Fruit fly (Drosophila melanogaster) whole organism, prepupa: ENCODE data around the gene Arfip.
A peak's percentile ranks its signal among the peaks of the same experiment; 100 is the strongest.

Experiments used
- CG10669 ChIP-seq: fragments of 200-800 bp; sonication (Bioruptor generic); optimal IDR thresholded peaks from 3 replicates; lab custom pipeline; 2018; ENCODE audit warnings: missing biosample characterization, mild to moderate bottlenecking, missing genetic modification characterization, moderate library complexity
- CG11294 ChIP-seq: fragments of 200-800 bp; sonication (Bioruptor generic); IDR thresholded peaks from 2 replicates; pipeline ENCODE4 v1.3.6; 2022; ENCODE audit warnings: missing biosample characterization, missing genetic modification characterization
- CG11902 ChIP-seq: fragments of 200-800 bp; sonication (Bioruptor generic); optimal IDR thresholded peaks from 3 replicates; lab custom pipeline; 2016; ENCODE audit warnings: missing biosample characterization, missing genetic modification characterization
- CG1621 ChIP-seq: fragments of 200-800 bp; sonication (Bioruptor generic); optimal IDR thresholded peaks from 3 replicates; lab custom pipeline; 2018; ENCODE audit warnings: missing biosample characterization, mild to moderate bottlenecking, missing genetic modification characterization
- CG3032 ChIP-seq: fragments of 200-800 bp; optimal IDR thresholded peaks from 2 replicates; lab custom pipeline; 2019; ENCODE audit warnings: missing biosample characterization, mild to moderate bottlenecking, missing genetic modification characterization, moderate library complexity
- CG32006 ChIP-seq: fragments of 200-800 bp; sonication (Bioruptor generic); optimal IDR thresholded peaks from 3 replicates; lab custom pipeline; 2017; ENCODE audit warnings: missing biosample characterization, mild to moderate bottlenecking, missing genetic modification characterization
- CG34406 ChIP-seq: fragments of 200-800 bp; sonication (Bioruptor generic); optimal IDR thresholded peaks from 3 replicates; lab custom pipeline; 2016; ENCODE audit warnings: missing biosample characterization, missing genetic modification characterization
- CG4318 ChIP-seq: fragments of 200-800 bp; sonication (Bioruptor generic); optimal IDR thresholded peaks from 3 replicates; lab custom pipeline; 2017; ENCODE audit warnings: missing biosample characterization, mild to moderate bottlenecking, missing genetic modification characterization
- CG6276 ChIP-seq: fragments of 200-800 bp; sonication (Bioruptor generic); optimal IDR thresholded peaks from 2 replicates; lab custom pipeline; 2017; ENCODE audit warnings: missing biosample characterization, mild to moderate bottlenecking, missing genetic modification characterization
- CG6792 ChIP-seq: fragments of 200-800 bp; sonication (Bioruptor generic); optimal IDR thresholded peaks from 3 replicates; lab custom pipeline; 2016; ENCODE audit warnings: missing biosample characterization, missing genetic modification characterization
- CG6854 ChIP-seq: fragments of 200-800 bp; sonication (Bioruptor generic); optimal IDR thresholded peaks from 2 replicates; lab custom pipeline; 2017; ENCODE audit warnings: missing biosample characterization, mild to moderate bottlenecking, missing genetic modification characterization
- CG7368 ChIP-seq: fragments of 200-800 bp; sonication (Bioruptor generic); optimal IDR thresholded peaks from 3 replicates; lab custom pipeline; 2016; ENCODE audit warnings: missing biosample characterization, missing genetic modification characterization
- CG8319 ChIP-seq: fragments of 200-800 bp; sonication (Bioruptor generic); optimal IDR thresholded peaks from 3 replicates; lab custom pipeline; 2016; ENCODE audit warnings: missing biosample characterization, missing genetic modification characterization
- CG8632 ChIP-seq: fragments of 200-800 bp; sonication (Bioruptor generic); optimal IDR thresholded peaks from 3 replicates; lab custom pipeline; 2016; ENCODE audit warnings: missing biosample characterization, missing genetic modification characterization
- CG9139 ChIP-seq: fragments of 200-800 bp; sonication (Bioruptor generic); optimal IDR thresholded peaks from 3 replicates; lab custom pipeline; 2017; ENCODE audit warnings: missing biosample characterization, mild to moderate bottlenecking, missing genetic modification characterization
- Eip75B ChIP-seq: fragments of 200-800 bp; sonication (Bioruptor generic); optimal IDR thresholded peaks from 3 replicates; lab custom pipeline; 2016; ENCODE audit warnings: missing biosample characterization, missing genetic modification characterization
- Eip78C ChIP-seq: fragments of 200-800 bp; sonication (Bioruptor generic); peaks from one replicate; lab custom pipeline; 2016; ENCODE audit warnings: missing biosample characterization, missing genetic modification characterization
- Eip93F ChIP-seq: fragments of 200-800 bp; sonication (Bioruptor generic); optimal IDR thresholded peaks from 2 replicates; lab custom pipeline; 2016; ENCODE audit warnings: missing biosample characterization, mild to moderate bottlenecking, missing genetic modification characterization
- Ets21C ChIP-seq: fragments of 200-800 bp; sonication (Bioruptor generic); optimal IDR thresholded peaks from 3 replicates; lab custom pipeline; 2016; ENCODE audit warnings: missing biosample characterization, missing genetic modification characterization
- Ets96B ChIP-seq: fragments of 200-800 bp; optimal IDR thresholded peaks from 2 replicates; lab custom pipeline; 2019; ENCODE audit warnings: missing biosample characterization, mild to moderate bottlenecking, missing genetic modification characterization, moderate library complexity
- Hr4 ChIP-seq: fragments of 200-800 bp; sonication (Bioruptor generic); optimal IDR thresholded peaks from 3 replicates; lab custom pipeline; 2016; ENCODE audit warnings: missing biosample characterization, missing genetic modification characterization
- Lpt ChIP-seq: fragments of 200-800 bp; sonication (Bioruptor generic); optimal IDR thresholded peaks from 3 replicates; lab custom pipeline; 2016; ENCODE audit warnings: missing biosample characterization, missing genetic modification characterization
- achi ChIP-seq: fragments of 200-800 bp; sonication (Bioruptor generic); optimal IDR thresholded peaks from 3 replicates; lab custom pipeline; 2016; ENCODE audit warnings: missing biosample characterization, missing genetic modification characterization
- acj6 ChIP-seq: fragments of 200-800 bp; sonication (Bioruptor generic); optimal IDR thresholded peaks from 3 replicates; lab custom pipeline; 2016; ENCODE audit warnings: missing biosample characterization, missing genetic modification characterization
- cyc ChIP-seq: fragments of 200-800 bp; sonication (Bioruptor generic); optimal IDR thresholded peaks from 3 replicates; lab custom pipeline; 2016; ENCODE audit warnings: missing biosample characterization, missing genetic modification characterization
- dac ChIP-seq: fragments of 200-800 bp; sonication (Bioruptor generic); optimal IDR thresholded peaks from 2 replicates; lab custom pipeline; 2017; ENCODE audit warnings: missing biosample characterization, mild to moderate bottlenecking, missing genetic modification characterization
- eg ChIP-seq: fragments of 200-800 bp; sonication (Bioruptor generic); IDR thresholded peaks from 3 replicates; pipeline ENCODE4 v1.3.6; 2022; ENCODE audit warnings: missing biosample characterization, missing genetic modification characterization
- esn ChIP-seq: fragments of 200-800 bp; sonication (Bioruptor generic); optimal IDR thresholded peaks from 2 replicates; lab custom pipeline; 2016; ENCODE audit warnings: missing biosample characterization, mild to moderate bottlenecking, missing genetic modification characterization, moderate library complexity
- fd59A ChIP-seq: fragments of 200-800 bp; sonication (Bioruptor generic); optimal IDR thresholded peaks from 2 replicates; lab custom pipeline; 2017; ENCODE audit warnings: missing biosample characterization, mild to moderate bottlenecking, missing genetic modification characterization, missing genetic modification reagents
- fd85E ChIP-seq: fragments of 200-800 bp; sonication (Bioruptor generic); optimal IDR thresholded peaks from 3 replicates; lab custom pipeline; 2016; ENCODE audit warnings: missing biosample characterization, missing genetic modification characterization
- net ChIP-seq: fragments of 200-800 bp; sonication (Bioruptor generic); optimal IDR thresholded peaks from 3 replicates; lab custom pipeline; 2016; ENCODE audit warnings: missing biosample characterization, missing genetic modification characterization
- pdm3 ChIP-seq: fragments of 200-800 bp; sonication (Bioruptor generic); optimal IDR thresholded peaks from 3 replicates; lab custom pipeline; 2016; ENCODE audit warnings: missing biosample characterization, missing genetic modification characterization
- salr ChIP-seq, 2 experiments: fragments of 200-800 bp; sonication (Bioruptor generic); optimal IDR thresholded peaks; 3 replicates each; lab custom pipeline; 2016 to 2018; ENCODE audit warnings: missing biosample characterization in 2 of 2, missing genetic modification characterization in 2 of 2, mild to moderate bottlenecking in 1 of 2
- spab ChIP-seq: fragments of 200-800 bp; sonication (Bioruptor generic); optimal IDR thresholded peaks from 2 replicates; lab custom pipeline; 2017; ENCODE audit warnings: missing biosample characterization, mild to moderate bottlenecking, missing genetic modification characterization, missing genetic modification reagents
- ss ChIP-seq, 2 experiments: fragments of 200-800 bp; sonication (Bioruptor generic); optimal IDR thresholded peaks; 2 replicates in 1 of 2; 3 replicates in 1 of 2; lab custom pipeline; 2017 to 2018; ENCODE audit warnings: mild to moderate bottlenecking in 2 of 2, missing biosample characterization in 2 of 2, missing genetic modification characterization in 2 of 2, moderate library complexity in 1 of 2
- svp ChIP-seq: fragments of 200-800 bp; sonication (Bioruptor generic); peaks from one replicate; lab custom pipeline; 2016; ENCODE audit warnings: missing biosample characterization, missing genetic modification characterization
- vri ChIP-seq: fragments of 200-800 bp; sonication (Bioruptor generic); optimal IDR thresholded peaks from 3 replicates; lab custom pipeline; 2016; ENCODE audit warnings: missing biosample characterization, mild to moderate bottlenecking, missing genetic modification characterization

Arfip gene

DNA sequence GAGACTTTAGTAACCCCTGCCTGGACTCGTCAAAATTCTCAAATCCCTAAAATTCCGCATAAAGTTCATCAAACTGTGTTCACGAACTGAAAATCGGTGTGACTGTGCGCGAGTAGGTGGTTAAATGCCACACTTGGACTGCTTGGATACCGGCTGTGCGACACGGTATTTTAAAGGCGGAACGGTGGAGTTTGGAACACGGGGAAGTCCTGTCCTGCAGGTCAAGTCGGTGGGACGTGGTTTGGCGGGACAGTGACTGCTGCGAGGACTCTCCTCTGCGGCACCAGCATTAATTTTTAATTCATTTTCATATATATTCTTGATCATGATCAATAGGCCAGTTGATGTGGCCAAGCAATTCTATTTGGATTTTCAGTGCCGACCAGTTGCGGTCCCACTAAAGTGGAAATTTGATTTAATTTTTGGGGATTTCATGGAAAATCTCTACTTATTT, at the start of gene Arfip, which contains the start of gene CG17721:
Gene Arfip (minus strand): TSS at position 96 of the 454 bp plus-strand sequence.
Gene CG17721 (plus strand): TSS at position 223 of the 454 bp plus-strand sequence.
- TF ChIP-seq dac (GFP tag; lab: Kevin White, UChicago) (no peak), CG1621 (tag; lab: Kevin White, UChicago) (peak; percentile 89), CG6276 (GFP tag; lab: Kevin White, UChicago) (no peak)

- TF ChIP-seq CG11294 (GFP tag; lab: Robert Waterston, UW) (no peak), Eip93F (GFP tag; lab: Kevin White, UChicago) (no peak), Ets21C (GFP tag; lab: Kevin White, UChicago) (no peak), CG4318 (GFP tag; lab: Kevin White, UChicago) (no peak), CG32006 (no peak), Eip75B (GFP tag; lab: Kevin White, UChicago) (no peak), net (no peak), spab (no peak), CG34406 (no peak), CG8632 (GFP tag; lab: Kevin White, UChicago) (no peak), CG6854 (GFP tag; lab: Kevin White, UChicago) (no peak), eg (no peak), pdm3 (no peak), ss (GFP tag; optimal IDR thresholded peaks at IDR 0.05; lab: Kevin White, UChicago) (peak in 1 of 2 experiments; percentile 36), salr (GFP tag; optimal IDR thresholded peaks at IDR 0.05; lab: Kevin White, UChicago) (no peak), CG6276 (GFP tag; lab: Kevin White, UChicago) (peak; percentile 1), achi (GFP tag; lab: Kevin White, UChicago) (no peak), Lpt (GFP tag; lab: Kevin White, UChicago) (no peak), svp (GFP tag; lab: Kevin White, UChicago) (peak; percentile 25), CG9139 (no peak)
Measured at dm6 chr3R:11281887-11282286, 47.1 kb upstream of the Arfip start.

DNA sequence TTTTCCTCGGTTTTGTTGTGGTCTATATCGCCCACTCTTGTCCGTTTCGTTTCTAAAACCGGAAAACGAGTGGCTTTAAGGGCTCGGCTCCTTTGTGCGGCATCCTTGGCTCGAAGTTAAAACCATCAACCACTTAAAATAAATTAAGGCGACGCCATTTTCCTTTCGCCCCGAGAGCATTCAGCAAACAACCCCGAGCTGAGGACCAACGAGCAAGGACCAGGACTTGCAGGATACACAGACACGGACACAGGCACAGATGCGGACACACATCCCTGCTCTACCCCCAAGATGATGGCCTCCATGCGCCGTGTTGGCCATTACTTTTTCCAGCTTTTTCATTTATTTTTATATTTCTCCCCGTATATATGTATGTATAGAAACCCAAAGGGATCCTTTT, 37.9 kb upstream of the Arfip start:
- TF ChIP-seq CG7368 (GFP tag; lab: Kevin White, UChicago) (no peak), CG6792 (GFP tag; lab: Kevin White, UChicago) (no peak), cyc (GFP tag; lab: Kevin White, UChicago) (no peak), CG9139 (no peak), vri (no peak), esn (no peak), CG11902 (GFP tag; lab: Kevin White, UChicago) (no peak), fd59A (GFP tag; lab: Kevin White, UChicago) (no peak), Eip78C (no peak), Eip75B (GFP tag; lab: Kevin White, UChicago) (no peak)

dm6 chr3R:11270574-11270973, 35.8 kb upstream of the Arfip start:
- no peak for TF ChIP-seq acj6 (GFP tag; lab: Kevin White, UChicago)
- TF ChIP-seq CG6276 (GFP tag; lab: Kevin White, UChicago) = no peak
- TF ChIP-seq Ets21C (GFP tag; lab: Kevin White, UChicago) = no peak
- no peak for TF ChIP-seq eg
- TF ChIP-seq Hr4 = no peak
- no peak for TF ChIP-seq CG3032 (tag; lab: Kevin White, UChicago)
- no peak for TF ChIP-seq CG8319 (GFP tag; lab: Kevin White, UChicago)
- TF ChIP-seq CG9139 = no peak
- TF ChIP-seq achi (GFP tag; lab: Kevin White, UChicago) = no peak
- TF ChIP-seq CG1621 (tag; lab: Kevin White, UChicago) = no peak
- TF ChIP-seq Ets96B (tag; lab: Kevin White, UChicago) = no peak
- no peak for TF ChIP-seq CG10669
- no peak for TF ChIP-seq fd85E
